Fruit fly (Drosophila melanogaster) whole organism, embryonic: Measurements from ENCODE around the gene CG14043.
A peak's percentile ranks its signal among the peaks of the same experiment; 100 is the strongest.

Experiments
- Abd-B ChIP-seq: fragments of 200-800 bp; sonication (Bioruptor generic); optimal IDR thresholded peaks from 2 replicates; lab custom pipeline; 2018; ENCODE audit warnings: missing biosample characterization, mild to moderate bottlenecking, missing genetic modification characterization, moderate library complexity
- BEAF-32 ChIP-seq: fragments of 200-800 bp; sonication (Bioruptor generic); optimal IDR thresholded peaks from 3 replicates; lab custom pipeline; 2017; ENCODE audit warnings: missing biosample characterization, missing genetic modification characterization, mild to moderate bottlenecking, moderate library complexity, missing genetic modification reagents
- CG11398 ChIP-seq: fragments of 200-800 bp; sonication (Bioruptor generic); optimal IDR thresholded peaks from 2 replicates; lab custom pipeline; 2016; ENCODE audit warnings: missing biosample characterization, missing genetic modification characterization
- CG11560 ChIP-seq: fragments of 200-800 bp; sonication (Bioruptor generic); IDR thresholded peaks from 3 replicates; pipeline ENCODE4 v1.3.6; 2022; ENCODE audit warnings: missing biosample characterization, missing genetic modification characterization
- CG11696 ChIP-seq: fragments of 200-800 bp; sonication (Bioruptor generic); IDR thresholded peaks from 2 replicates; pipeline ENCODE4 v1.3.6; 2022; ENCODE audit warnings: missing biosample characterization, missing genetic modification characterization
- CG13894 ChIP-seq: fragments of 200-800 bp; sonication (Bioruptor generic); optimal IDR thresholded peaks from 3 replicates; lab custom pipeline; 2018; ENCODE audit warnings: missing biosample characterization, mild to moderate bottlenecking, missing genetic modification characterization, moderate library complexity
- CG17912 ChIP-seq: fragments of 200-800 bp; sonication (Bioruptor generic); optimal IDR thresholded peaks from 2 replicates; lab custom pipeline; 2018; ENCODE audit warnings: missing biosample characterization, mild to moderate bottlenecking, missing genetic modification characterization
- CG30403 ChIP-seq: fragments of 200-800 bp; sonication (Bioruptor generic); optimal IDR thresholded peaks from 3 replicates; lab custom pipeline; 2016; ENCODE audit warnings: missing biosample characterization, missing genetic modification characterization
- CG33213 ChIP-seq: fragments of 200-800 bp; sonication (Bioruptor generic); optimal IDR thresholded peaks from 3 replicates; lab custom pipeline; 2016; ENCODE audit warnings: missing biosample characterization, missing genetic modification characterization
- CG42726 ChIP-seq: fragments of 200-800 bp; sonication (Bioruptor generic); IDR thresholded peaks from 2 replicates; pipeline ENCODE4 v1.3.6; 2022; ENCODE audit warnings: missing biosample characterization, missing genetic modification characterization; ENCODE audit not compliant: partially characterized antibody
- CG4282 ChIP-seq: fragments of 200-800 bp; sonication (Bioruptor generic); optimal IDR thresholded peaks from 2 replicates; lab custom pipeline; 2016; ENCODE audit warnings: missing biosample characterization, missing genetic modification characterization
- CG4328 ChIP-seq: fragments of 200-800 bp; sonication (Bioruptor generic); optimal IDR thresholded peaks from 3 replicates; lab custom pipeline; 2017; ENCODE audit warnings: missing biosample characterization, missing genetic modification reagents, missing genetic modification characterization
- CG43689 ChIP-seq: fragments of 200-800 bp; sonication (Bioruptor generic); IDR thresholded peaks from 2 replicates; pipeline ENCODE4 v1.3.6; 2022; ENCODE audit warnings: missing biosample characterization, missing genetic modification characterization
- CG6683 ChIP-seq: fragments of 200-800 bp; sonication (Bioruptor generic); optimal IDR thresholded peaks from 2 replicates; lab custom pipeline; 2017; ENCODE audit warnings: missing biosample characterization, mild to moderate bottlenecking, missing genetic modification characterization, missing genetic modification reagents
- CG6791 ChIP-seq: fragments of 200-800 bp; sonication (Bioruptor generic); IDR thresholded peaks from 3 replicates; pipeline ENCODE4 v1.3.6; 2022; ENCODE audit warnings: missing biosample characterization, missing genetic modification characterization; ENCODE audit not compliant: partially characterized antibody
- CG9817 ChIP-seq: fragments of 200-800 bp; sonication (Bioruptor generic); optimal IDR thresholded peaks from 2 replicates; lab custom pipeline; 2018; ENCODE audit warnings: missing biosample characterization, mild to moderate bottlenecking, missing genetic modification characterization, moderate library complexity
- Dfd ChIP-seq, 2 experiments: fragments of >200 bp; optimal IDR thresholded peaks; 2 replicates each; lab custom pipeline; 2017; ENCODE audit warnings: missing biosample characterization in 2 of 2, missing genetic modification characterization in 2 of 2
- Dll ChIP-seq: fragments of 200-800 bp; sonication (Bioruptor generic); IDR thresholded peaks from 4 replicates; pipeline ENCODE4 v1.3.6; 2022; ENCODE audit warnings: missing biosample characterization, missing genetic modification characterization; ENCODE audit not compliant: partially characterized antibody
- Dp ChIP-seq: fragments of 200-800 bp; sonication (Bioruptor generic); optimal IDR thresholded peaks from 2 replicates; lab custom pipeline; 2018; ENCODE audit warnings: missing biosample characterization, mild to moderate bottlenecking, missing genetic modification characterization, moderate library complexity
- Fer1 ChIP-seq: fragments of 200-800 bp; sonication (Bioruptor generic); optimal IDR thresholded peaks from 2 replicates; lab custom pipeline; 2017; ENCODE audit warnings: missing biosample characterization, mild to moderate bottlenecking, missing genetic modification characterization
- GATAe ChIP-seq: fragments of 200-800 bp; sonication (Bioruptor generic); conservative IDR thresholded peaks from 2 replicates; pipeline ENCODE4 v1.3.6; 2022; ENCODE audit warnings: missing biosample characterization, missing genetic modification characterization
- HHEX ChIP-seq: fragments of 200-800 bp; sonication (Bioruptor generic); optimal IDR thresholded peaks from 3 replicates; lab custom pipeline; 2017; ENCODE audit warnings: missing biosample characterization, mild to moderate bottlenecking, missing genetic modification characterization, missing genetic modification reagents
- Hmr ChIP-seq: fragments of 200-800 bp; sonication (Bioruptor generic); optimal IDR thresholded peaks from 3 replicates; lab custom pipeline; 2017; ENCODE audit warnings: mild to moderate bottlenecking, missing biosample characterization, missing genetic modification reagents, missing genetic modification characterization
- Med ChIP-seq: fragments of 200-800 bp; sonication (Bioruptor generic); peaks from one replicate; lab custom pipeline; 2016; ENCODE audit warnings: missing biosample characterization, missing genetic modification characterization, mild to moderate bottlenecking, inconsistent platforms, moderate library complexity
- NFAT ChIP-seq: fragments of 200-800 bp; sonication (Bioruptor generic); IDR thresholded peaks from 2 replicates; pipeline ENCODE4 v1.3.6; 2022; ENCODE audit warnings: missing biosample characterization, missing genetic modification characterization
- Nf-YC ChIP-seq: fragments of 200-800 bp; optimal IDR thresholded peaks from 3 replicates; lab custom pipeline; 2019; ENCODE audit warnings: missing biosample characterization, mild to moderate bottlenecking, missing genetic modification characterization, moderate library complexity
- Pdp1 ChIP-seq, 2 experiments: fragments of 200-800 bp; sonication (Bioruptor generic); optimal IDR thresholded peaks; 3 replicates each; lab custom pipeline; 2016; ENCODE audit warnings: missing biosample characterization in 2 of 2, missing genetic modification characterization in 2 of 2, mild to moderate bottlenecking in 1 of 2, moderate library complexity in 1 of 2
- Ptx1 ChIP-seq: fragments of 200-800 bp; sonication (Bioruptor generic); IDR thresholded peaks from 2 replicates; pipeline ENCODE4 v1.3.6; 2022; ENCODE audit warnings: missing biosample characterization, missing genetic modification characterization
- Rfx ChIP-seq: fragments of 200-800 bp; sonication (Bioruptor generic); IDR thresholded peaks from 2 replicates; pipeline ENCODE4 v1.3.6; 2022; ENCODE audit warnings: missing biosample characterization, missing genetic modification characterization
- Xbp1 ChIP-seq: fragments of 200-800 bp; sonication (Bioruptor generic); optimal IDR thresholded peaks from 3 replicates; lab custom pipeline; 2016; ENCODE audit warnings: missing biosample characterization, mild to moderate bottlenecking, missing genetic modification characterization
- bbx ChIP-seq: fragments of 200-800 bp; sonication (Bioruptor generic); IDR thresholded peaks from 2 replicates; pipeline ENCODE4 v1.3.6; 2022; ENCODE audit warnings: missing biosample characterization, missing genetic modification characterization; ENCODE audit not compliant: partially characterized antibody
- chinmo ChIP-seq: fragments of 200-800 bp; sonication (Bioruptor generic); IDR thresholded peaks from 4 replicates; pipeline ENCODE4 v1.3.6; 2022; ENCODE audit warnings: missing biosample characterization, missing genetic modification characterization; ENCODE audit not compliant: partially characterized antibody
- dm ChIP-seq: fragments of 200-800 bp; sonication (Bioruptor generic); optimal IDR thresholded peaks from 3 replicates; lab custom pipeline; 2016; ENCODE audit warnings: missing biosample characterization, missing genetic modification characterization
- gem ChIP-seq: fragments of 200-800 bp; sonication (Bioruptor generic); optimal IDR thresholded peaks from 2 replicates; lab custom pipeline; 2019; ENCODE audit warnings: missing biosample characterization, mild to moderate bottlenecking, missing genetic modification characterization, moderate library complexity
- gfzf ChIP-seq: fragments of 200-800 bp; sonication (Bioruptor generic); optimal IDR thresholded peaks from 2 replicates; lab custom pipeline; 2016; ENCODE audit warnings: missing biosample characterization, mild to moderate bottlenecking, missing genetic modification characterization, moderate library complexity
- grau ChIP-seq: fragments of 200-800 bp; optimal IDR thresholded peaks from 3 replicates; lab custom pipeline; 2019; ENCODE audit warnings: missing biosample characterization, mild to moderate bottlenecking, missing genetic modification characterization, moderate library complexity
- gsb-n ChIP-seq: fragments of 200-800 bp; sonication (Bioruptor generic); optimal IDR thresholded peaks from 3 replicates; lab custom pipeline; 2018; ENCODE audit warnings: missing biosample characterization, mild to moderate bottlenecking, missing genetic modification characterization
- ind ChIP-seq: fragments of 200-800 bp; sonication (Bioruptor generic); optimal IDR thresholded peaks from 3 replicates; lab custom pipeline; 2016; ENCODE audit warnings: missing biosample characterization, missing genetic modification characterization
- insv ChIP-seq, 2 experiments: fragments of 200-800 bp; sonication (Bioruptor generic); optimal IDR thresholded peaks; 3 replicates each; lab custom pipeline; 2016 to 2018; ENCODE audit warnings: missing biosample characterization in 2 of 2, missing genetic modification characterization in 2 of 2
- jigr1 ChIP-seq: fragments of 200-800 bp; sonication (Bioruptor generic); IDR thresholded peaks from 3 replicates; pipeline ENCODE4 v1.3.6; 2022; ENCODE audit warnings: missing biosample characterization, missing genetic modification characterization
- kni ChIP-seq: fragments of 200-800 bp; sonication (Bioruptor generic); optimal IDR thresholded peaks from 3 replicates; lab custom pipeline; 2017; ENCODE audit warnings: mild to moderate bottlenecking, missing biosample characterization, missing genetic modification reagents, missing genetic modification characterization
- lmd ChIP-seq: fragments of 200-800 bp; sonication (Bioruptor generic); IDR thresholded peaks from 2 replicates; pipeline ENCODE4 v1.3.6; 2022; ENCODE audit warnings: missing biosample characterization, missing genetic modification characterization
- luna ChIP-seq: fragments of 200-800 bp; sonication (Bioruptor generic); optimal IDR thresholded peaks from 2 replicates; lab custom pipeline; 2016; ENCODE audit warnings: missing biosample characterization, missing genetic modification characterization
- maf-S ChIP-seq: fragments of 200-800 bp; sonication (Bioruptor generic); optimal IDR thresholded peaks from 2 replicates; lab custom pipeline; 2016; ENCODE audit warnings: missing biosample characterization, missing genetic modification characterization
- p53 ChIP-seq: fragments of 200-800 bp; sonication (Bioruptor generic); optimal IDR thresholded peaks from 2 replicates; lab custom pipeline; 2016; ENCODE audit warnings: missing biosample characterization, missing genetic modification characterization
- scrt ChIP-seq: fragments of 200-800 bp; sonication (Bioruptor generic); optimal IDR thresholded peaks from 2 replicates; lab custom pipeline; 2018; ENCODE audit warnings: missing biosample characterization, mild to moderate bottlenecking, missing genetic modification characterization, moderate library complexity
- sens ChIP-seq: fragments of 200-800 bp; sonication (Bioruptor generic); peaks from one replicate; lab custom pipeline; 2016; ENCODE audit warnings: missing biosample characterization, missing genetic modification characterization
- vnd ChIP-seq: fragments of 200-800 bp; sonication (Bioruptor generic); IDR thresholded peaks from 3 replicates; pipeline ENCODE4 v1.3.6; 2022; ENCODE audit warnings: missing biosample characterization, missing genetic modification characterization; ENCODE audit not compliant: partially characterized antibody
- wor ChIP-seq: fragments of 200-800 bp; sonication (Bioruptor generic); IDR thresholded peaks from 2 replicates; pipeline ENCODE4 v1.3.6; 2022; ENCODE audit warnings: missing biosample characterization, missing genetic modification characterization

The CG14043 gene

dm6 chr2L:4949453-4950045, 22.0 kb upstream of the CG14043 start, which contains the start of gene jet (continued):
- TF ChIP-seq NFAT (GFP tag; lab: Robert Waterston, UW) (no peak), CG30403 (no peak), gsb-n (tag; lab: Kevin White, UChicago) (no peak), bbx (GFP tag; lab: Robert Waterston, UW) (peak; percentile 48), p53 (GFP tag; lab: Kevin White, UChicago) (no peak), CG11398 (GFP tag; lab: Kevin White, UChicago) (no peak), CG43689 (GFP tag; lab: Robert Waterston, UW) (no peak), maf-S (GFP tag; lab: Kevin White, UChicago) (no peak), BEAF-32 (GFP tag; lab: Kevin White, UChicago) (peak; percentile 24), Dp (GFP tag; lab: Kevin White, UChicago) (peak; percentile 34), CG4328 (GFP tag; lab: Kevin White, UChicago) (no peak), gem (tag; lab: Kevin White, UChicago) (no peak), CG6791 (peak; percentile 57; the same call in 2 of the 3 replicates), grau (tag; lab: Kevin White, UChicago) (no peak), dm (no peak), Fer1 (GFP tag; lab: Kevin White, UChicago) (no peak), lmd (GFP tag; lab: Robert Waterston, UW) (0 out of 2 replicates have a peak, but pooled peaks have one; percentile 5), ind (GFP tag; lab: Kevin White, UChicago) (no peak), Pdp1 (GFP tag; optimal IDR thresholded peaks at IDR 0.05; lab: Kevin White, UChicago) (peak in 1 of 2 experiments; percentile 31), Nf-YC (tag; lab: Kevin White, UChicago) (peak; percentile 26), CG4282 (GFP tag; lab: Kevin White, UChicago) (no peak), kni (GFP tag; lab: Kevin White, UChicago) (no peak), gfzf (peak; percentile 43), Abd-B (GFP tag; lab: Kevin White, UChicago) (peak; percentile 9), CG17912 (GFP tag; lab: Kevin White, UChicago) (no peak), CG11560 (tag; lab: Robert Waterston, UW) (no peak), Dfd (GFP tag; optimal IDR thresholded peaks at IDR 0.05; lab: Kevin White, UChicago) (no peak), CG6683 (GFP tag; lab: Kevin White, UChicago) (no peak), Xbp1 (GFP tag; lab: Kevin White, UChicago) (no peak), wor (GFP tag; lab: Robert Waterston, UW) (no peak), jigr1 (no peak), CG13894 (tag; lab: Kevin White, UChicago) (no peak), chinmo (0 out of 4 replicates have a peak, but pooled peaks have one; percentile 23), CG42726 (GFP tag; lab: Robert Waterston, UW) (peak; percentile 63), Rfx (GFP tag; lab: Robert Waterston, UW) (no peak), sens (GFP tag; lab: Kevin White, UChicago) (no peak), Med (GFP tag; lab: Kevin White, UChicago) (peak; percentile 67), HHEX (no peak), Ptx1 (no peak), GATAe (no peak), luna (GFP tag; lab: Kevin White, UChicago) (no peak), insv (GFP tag; optimal IDR thresholded peaks at IDR 0.05; lab: Kevin White, UChicago) (no peak), vnd (GFP tag; lab: Robert Waterston, UW) (peak; percentile 43; the same call in 1 of the 3 replicates), scrt (GFP tag; lab: Kevin White, UChicago) (peak; percentile 1), CG33213 (GFP tag; lab: Kevin White, UChicago) (no peak), CG9817 (tag; lab: Kevin White, UChicago) (no peak), CG11696 (GFP tag; lab: Robert Waterston, UW) (no peak), Dll (0 out of 4 replicates have a peak, but pooled peaks have one; percentile 22), Hmr (GFP tag; lab: Kevin White, UChicago) (no peak)
